Fruit fly (Drosophila melanogaster) whole organism, embryonic: Measurements from ENCODE around the gene CG13850.

ENCODE experiments used
- CG10366 ChIP-seq: fragments of 200-800 bp; sonication (Bioruptor generic); IDR thresholded peaks from 2 replicates; pipeline ENCODE4 v1.3.6; 2022; ENCODE audit warnings: missing biosample characterization, missing genetic modification characterization
- CG11456 ChIP-seq: fragments of 200-800 bp; sonication (Bioruptor generic); IDR thresholded peaks from 3 replicates; pipeline ENCODE4 v1.3.6; 2022; ENCODE audit warnings: missing biosample characterization, missing genetic modification characterization
- CG12104 ChIP-seq: fragments of 200-800 bp; sonication (Bioruptor generic); optimal IDR thresholded peaks from 3 replicates; lab custom pipeline; 2016; ENCODE audit warnings: missing biosample characterization, missing genetic modification characterization
- CG15011 ChIP-seq: fragments of 200-800 bp; sonication (Bioruptor generic); optimal IDR thresholded peaks from 3 replicates; lab custom pipeline; 2018; ENCODE audit warnings: missing biosample characterization, mild to moderate bottlenecking, missing genetic modification characterization
- CG15269 ChIP-seq: fragments of 200-800 bp; sonication (Bioruptor generic); optimal IDR thresholded peaks from 2 replicates; lab custom pipeline; 2018; ENCODE audit warnings: missing biosample characterization, mild to moderate bottlenecking, missing genetic modification characterization, moderate library complexity
- CG16779 ChIP-seq: fragments of 200-800 bp; sonication (Bioruptor generic); IDR thresholded peaks from 2 replicates; pipeline ENCODE4 v1.3.6; 2022; ENCODE audit warnings: missing biosample characterization, missing genetic modification characterization
- CG16815 ChIP-seq: fragments of 200-800 bp; sonication (Bioruptor generic); optimal IDR thresholded peaks from 3 replicates; lab custom pipeline; 2017; ENCODE audit warnings: missing biosample characterization, mild to moderate bottlenecking, missing genetic modification characterization
- CG17361 ChIP-seq: fragments of 200-800 bp; sonication (Bioruptor generic); IDR thresholded peaks from 3 replicates; pipeline ENCODE4 v1.3.6; 2022; ENCODE audit warnings: missing biosample characterization, missing genetic modification characterization
- CG17385 ChIP-seq: fragments of 200-800 bp; sonication (Bioruptor generic); optimal IDR thresholded peaks from 3 replicates; lab custom pipeline; 2018; ENCODE audit warnings: missing biosample characterization, mild to moderate bottlenecking, missing genetic modification characterization
- CG17568 ChIP-seq: fragments of 200-800 bp; sonication (Bioruptor generic); optimal IDR thresholded peaks from 2 replicates; lab custom pipeline; 2018; ENCODE audit warnings: missing biosample characterization, mild to moderate bottlenecking, missing genetic modification characterization, moderate library complexity
- CG1792 ChIP-seq: fragments of 200-800 bp; sonication (Bioruptor generic); optimal IDR thresholded peaks from 2 replicates; lab custom pipeline; 2016; ENCODE audit warnings: missing biosample characterization, missing genetic modification characterization
- CG2199 ChIP-seq: fragments of 200-800 bp; sonication (Bioruptor generic); IDR thresholded peaks from 3 replicates; pipeline ENCODE4 v1.3.6; 2022; ENCODE audit warnings: missing biosample characterization, missing genetic modification characterization
- CG30020 ChIP-seq: fragments of 200-800 bp; optimal IDR thresholded peaks from 2 replicates; lab custom pipeline; 2019; ENCODE audit warnings: missing biosample characterization, mild to moderate bottlenecking, missing genetic modification characterization, moderate library complexity
- CG31224 ChIP-seq: fragments of 200-800 bp; sonication (Bioruptor generic); IDR thresholded peaks from 2 replicates; pipeline ENCODE4 v1.3.6; 2022; ENCODE audit warnings: missing biosample characterization, missing genetic modification characterization
- CG33557 ChIP-seq: fragments of 200-800 bp; sonication (Bioruptor generic); optimal IDR thresholded peaks from 2 replicates; lab custom pipeline; 2019; ENCODE audit warnings: missing biosample characterization, mild to moderate bottlenecking, missing genetic modification characterization, moderate library complexity
- CG3407 ChIP-seq: fragments of 200-800 bp; sonication (Bioruptor generic); optimal IDR thresholded peaks from 2 replicates; lab custom pipeline; 2018; ENCODE audit warnings: missing biosample characterization, mild to moderate bottlenecking, missing genetic modification characterization
- CG34376 ChIP-seq: fragments of 200-800 bp; sonication (Bioruptor generic); optimal IDR thresholded peaks from 2 replicates; lab custom pipeline; 2018; ENCODE audit warnings: missing biosample characterization, mild to moderate bottlenecking, missing genetic modification characterization
- CG3726 ChIP-seq: fragments of 200-800 bp; sonication (Bioruptor generic); IDR thresholded peaks from 3 replicates; pipeline ENCODE4, ENCODE4 v1.3.6; 2022; ENCODE audit warnings: missing biosample characterization, missing genetic modification characterization
- CG4707 ChIP-seq: fragments of 200-800 bp; sonication (Bioruptor generic); optimal IDR thresholded peaks from 2 replicates; lab custom pipeline; 2018; ENCODE audit warnings: missing biosample characterization, mild to moderate bottlenecking, missing genetic modification characterization, moderate library complexity
- CG5953 ChIP-seq: fragments of 200-800 bp; sonication (Bioruptor generic); IDR thresholded peaks from 2 replicates; pipeline ENCODE4 v1.3.6; 2022; ENCODE audit warnings: missing biosample characterization, missing genetic modification characterization
- CG6175 ChIP-seq: fragments of 200-800 bp; sonication (Bioruptor generic); IDR thresholded peaks from 3 replicates; pipeline ENCODE4 v1.3.6; 2022; ENCODE audit warnings: missing biosample characterization, missing genetic modification characterization
- CG6791 ChIP-seq: fragments of 200-800 bp; sonication (Bioruptor generic); IDR thresholded peaks from 3 replicates; pipeline ENCODE4 v1.3.6; 2022; ENCODE audit warnings: missing biosample characterization, missing genetic modification characterization; ENCODE audit not compliant: partially characterized antibody
- CTCF ChIP-seq: fragments of 200-800 bp; sonication (Bioruptor generic); optimal IDR thresholded peaks from 2 replicates; lab custom pipeline; 2017; ENCODE audit warnings: missing biosample characterization, mild to moderate bottlenecking, missing genetic modification characterization, moderate library complexity
- Camta ChIP-seq: fragments of 200-800 bp; sonication (Bioruptor generic); optimal IDR thresholded peaks from 2 replicates; lab custom pipeline; 2016; ENCODE audit warnings: missing biosample characterization, missing genetic modification characterization
- D ChIP-seq, 2 experiments: fragments of 200-800 bp in 1 of 2; fragments of >200 bp in 1 of 2; sonication (Bioruptor generic) in 1 of 2; optimal IDR thresholded peaks; 2 replicates in 1 of 2; 3 replicates in 1 of 2; lab custom pipeline; 2017; ENCODE audit warnings: mild to moderate bottlenecking in 1 of 2, missing biosample characterization in 1 of 2, missing genetic modification characterization in 1 of 2, missing genetic modification reagents in 1 of 2
- Dip2 ChIP-seq: fragments of 200-800 bp; sonication (Bioruptor generic); IDR thresholded peaks from 2 replicates; pipeline ENCODE4 v1.3.6; 2022; ENCODE audit warnings: missing biosample characterization, missing genetic modification characterization
- HmgZ ChIP-seq: fragments of 200-800 bp; sonication (Bioruptor generic); optimal IDR thresholded peaks from 2 replicates; lab custom pipeline; 2018; ENCODE audit warnings: missing biosample characterization, mild to moderate bottlenecking, missing genetic modification characterization
- Lpt ChIP-seq: fragments of >200 bp; optimal IDR thresholded peaks from 2 replicates; lab custom pipeline; 2018; ENCODE audit warnings: missing biosample characterization, missing genetic modification characterization
- NFAT ChIP-seq: fragments of 200-800 bp; sonication (Bioruptor generic); IDR thresholded peaks from 2 replicates; pipeline ENCODE4 v1.3.6; 2022; ENCODE audit warnings: missing biosample characterization, missing genetic modification characterization
- Nf-YB ChIP-seq: fragments of 200-800 bp; sonication (Bioruptor generic); optimal IDR thresholded peaks from 3 replicates; lab custom pipeline; 2019; ENCODE audit warnings: missing biosample characterization, mild to moderate bottlenecking, missing genetic modification characterization, moderate library complexity
- Optix ChIP-seq: fragments of 200-800 bp; sonication (Bioruptor generic); IDR thresholded peaks from 3 replicates; pipeline ENCODE4 v1.3.6; 2022; ENCODE audit warnings: missing biosample characterization, missing genetic modification characterization
- Pdp1 ChIP-seq, 2 experiments: fragments of 200-800 bp; sonication (Bioruptor generic); optimal IDR thresholded peaks; 3 replicates each; lab custom pipeline; 2016; ENCODE audit warnings: missing biosample characterization in 2 of 2, missing genetic modification characterization in 2 of 2, mild to moderate bottlenecking in 1 of 2, moderate library complexity in 1 of 2
- Ptx1 ChIP-seq: fragments of 200-800 bp; sonication (Bioruptor generic); IDR thresholded peaks from 2 replicates; pipeline ENCODE4 v1.3.6; 2022; ENCODE audit warnings: missing biosample characterization, missing genetic modification characterization
- Sin3A ChIP-seq: fragments of >200 bp; optimal IDR thresholded peaks from 2 replicates; lab custom pipeline; 2018
- Spps ChIP-seq: fragments of 200-800 bp; sonication (Bioruptor generic); optimal IDR thresholded peaks from 2 replicates; lab custom pipeline; 2018; ENCODE audit warnings: missing biosample characterization, mild to moderate bottlenecking, missing genetic modification characterization
- Vsx1 ChIP-seq: fragments of 200-800 bp; sonication (Bioruptor generic); optimal IDR thresholded peaks from 2 replicates; lab custom pipeline; 2017; ENCODE audit warnings: missing biosample characterization, mild to moderate bottlenecking, missing genetic modification characterization, missing genetic modification reagents
- ash1 ChIP-seq: fragments of 200-800 bp; sonication (Bioruptor generic); optimal IDR thresholded peaks from 2 replicates; lab custom pipeline; 2018; ENCODE audit warnings: missing biosample characterization, mild to moderate bottlenecking, missing genetic modification characterization
- ato ChIP-seq: fragments of 200-800 bp; sonication (Bioruptor generic); IDR thresholded peaks from 2 replicates; pipeline ENCODE4 v1.3.6; 2022; ENCODE audit warnings: missing biosample characterization, missing genetic modification characterization; ENCODE audit not compliant: partially characterized antibody
- disco-r ChIP-seq: fragments of 200-800 bp; sonication (Bioruptor generic); optimal IDR thresholded peaks from 2 replicates; lab custom pipeline; 2016; ENCODE audit warnings: missing biosample characterization, missing genetic modification characterization
- fd3F ChIP-seq: fragments of 200-800 bp; sonication (Bioruptor generic); optimal IDR thresholded peaks from 2 replicates; lab custom pipeline; 2018; ENCODE audit warnings: missing biosample characterization, mild to moderate bottlenecking, missing genetic modification characterization, moderate library complexity
- gcm2 ChIP-seq: fragments of 200-800 bp; sonication (Bioruptor generic); optimal IDR thresholded peaks from 2 replicates; lab custom pipeline; 2016; ENCODE audit warnings: missing biosample characterization, missing genetic modification characterization
- gsb-n ChIP-seq: fragments of 200-800 bp; sonication (Bioruptor generic); optimal IDR thresholded peaks from 3 replicates; lab custom pipeline; 2018; ENCODE audit warnings: missing biosample characterization, mild to moderate bottlenecking, missing genetic modification characterization
- nau ChIP-seq: fragments of 200-800 bp; sonication (Bioruptor generic); optimal IDR thresholded peaks from 3 replicates; lab custom pipeline; 2017; ENCODE audit warnings: missing biosample characterization, mild to moderate bottlenecking, missing genetic modification characterization, missing genetic modification reagents
- org-1 ChIP-seq: fragments of 200-800 bp; sonication (Bioruptor generic); optimal IDR thresholded peaks from 2 replicates; lab custom pipeline; 2017; ENCODE audit warnings: missing biosample characterization, missing genetic modification characterization
- phol ChIP-seq: fragments of 200-800 bp; sonication (Bioruptor generic); optimal IDR thresholded peaks from 3 replicates; lab custom pipeline; 2018; ENCODE audit warnings: missing biosample characterization, mild to moderate bottlenecking, missing genetic modification characterization, moderate library complexity
- pita ChIP-seq: fragments of 200-800 bp; sonication (Bioruptor generic); optimal IDR thresholded peaks from 2 replicates; lab custom pipeline; 2017; ENCODE audit warnings: missing biosample characterization, mild to moderate bottlenecking, missing genetic modification characterization
- pros ChIP-seq: fragments of 200-800 bp; sonication (Bioruptor generic); optimal IDR thresholded peaks from 3 replicates; lab custom pipeline; 2019; ENCODE audit warnings: missing biosample characterization, mild to moderate bottlenecking, missing genetic modification characterization, moderate library complexity
- pzg ChIP-seq: fragments of 200-800 bp; sonication (Bioruptor generic); optimal IDR thresholded peaks from 3 replicates; lab custom pipeline; 2018; ENCODE audit warnings: missing biosample characterization, mild to moderate bottlenecking, missing genetic modification characterization, moderate library complexity
- row ChIP-seq: fragments of 200-800 bp; sonication (Bioruptor generic); IDR thresholded peaks from 3 replicates; pipeline ENCODE4 v1.3.6; 2022; ENCODE audit warnings: missing biosample characterization, missing genetic modification characterization
- run ChIP-seq: fragments of 200-800 bp; sonication (Bioruptor generic); optimal IDR thresholded peaks from 3 replicates; lab custom pipeline; 2018; ENCODE audit warnings: missing biosample characterization, mild to moderate bottlenecking, missing genetic modification characterization
- seq ChIP-seq: fragments of 200-800 bp; sonication (Bioruptor generic); IDR thresholded peaks from 2 replicates; pipeline ENCODE4 v1.3.6; 2022; ENCODE audit warnings: missing biosample characterization, missing genetic modification characterization
- tup ChIP-seq: fragments of 200-800 bp; sonication (Bioruptor generic); optimal IDR thresholded peaks from 2 replicates; lab custom pipeline; 2016; ENCODE audit warnings: missing biosample characterization, mild to moderate bottlenecking, missing genetic modification characterization, moderate library complexity

CG13850 gene

DNA sequence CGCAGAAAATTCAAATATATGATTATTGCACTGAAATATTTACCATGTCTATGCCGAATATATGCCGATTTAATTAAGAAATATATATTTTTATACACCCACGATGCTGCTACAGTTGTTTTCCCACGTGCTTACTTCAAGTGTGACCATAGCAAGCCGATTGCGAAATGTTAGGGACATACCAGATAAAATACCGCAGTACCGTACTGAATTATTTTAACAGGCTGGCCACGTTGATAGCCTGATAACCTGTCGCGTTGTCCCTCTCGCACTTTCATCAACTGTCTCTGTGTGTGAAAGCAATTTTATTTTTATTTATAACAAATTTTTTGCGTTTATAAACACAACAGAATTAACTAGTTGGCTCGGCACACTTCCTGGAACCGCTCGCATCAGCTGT is 10.2 kb upstream of the CG13850 start, which contains the start of the genes Nop56 and mats (continued):
- no peak for TF ChIP-seq CG33557 (GFP tag; lab: Kevin White, UChicago)
- TF ChIP-seq Sin3A (lab: Kevin White, UChicago), result peak; percentile 41
- no peak for TF ChIP-seq ash1 (GFP tag; lab: Kevin White, UChicago)
- TF ChIP-seq CG17385 (GFP tag; lab: Kevin White, UChicago), result peak; percentile 2
- TF ChIP-seq CG5953, result no peak
- no peak for TF ChIP-seq CG2199 (GFP tag; lab: Robert Waterston, UW)
- no peak for TF ChIP-seq pita (GFP tag; lab: Kevin White, UChicago)
- no peak for TF ChIP-seq ato (GFP tag; lab: Robert Waterston, UW)
- peak; percentile 17 for TF ChIP-seq CG34376 (GFP tag; lab: Kevin White, UChicago)
- peak; percentile 96 for TF ChIP-seq pzg (GFP tag; lab: Kevin White, UChicago)
- TF ChIP-seq CG16815 (GFP tag; lab: Kevin White, UChicago), result no peak
- no peak for TF ChIP-seq D (optimal IDR thresholded peaks at IDR 0.05; lab: Kevin White, UChicago)
- TF ChIP-seq D (GFP tag; optimal IDR thresholded peaks at IDR 0.05; lab: Kevin White, UChicago), result no peak
- TF ChIP-seq gcm2, result no peak
- peak; percentile 35; the same call in 1 of the 3 replicates for TF ChIP-seq row (GFP tag; lab: Robert Waterston, UW)
- no peak for TF ChIP-seq CG11456 (GFP tag; lab: Robert Waterston, UW)
- no peak for TF ChIP-seq CG17568 (GFP tag; lab: Kevin White, UChicago)
- TF ChIP-seq gsb-n, result no peak
- TF ChIP-seq org-1, result no peak
- peak; percentile 13; the same call in 1 of the 2 replicates for TF ChIP-seq NFAT (GFP tag; lab: Robert Waterston, UW)
- TF ChIP-seq CG15269, result no peak
- peak; percentile 55; the same call in 2 of the 3 replicates for TF ChIP-seq CG6791 (GFP tag; lab: Robert Waterston, UW)
- peak; percentile 48 for TF ChIP-seq phol (tag; lab: Kevin White, UChicago)
- TF ChIP-seq CG30020 (tag; lab: Kevin White, UChicago), result peak; percentile 48
- TF ChIP-seq HmgZ (tag; lab: Kevin White, UChicago), result peak; percentile 45
- TF ChIP-seq CG6175, result no peak
- TF ChIP-seq CG3726 (GFP tag; lab: Robert Waterston, UW), result no peak
- TF ChIP-seq Optix (GFP tag; lab: Robert Waterston, UW), result no peak
- TF ChIP-seq run (tag; lab: Kevin White, UChicago), result no peak
- no peak for TF ChIP-seq CG15011 (GFP tag; lab: Kevin White, UChicago)
- no peak for TF ChIP-seq CG4707 (GFP tag; lab: Kevin White, UChicago)
- peak in 1 of 2 experiments; percentile 55 for TF ChIP-seq Pdp1 (GFP tag; optimal IDR thresholded peaks at IDR 0.05; lab: Kevin White, UChicago)
- TF ChIP-seq Ptx1 (GFP tag; lab: Robert Waterston, UW), result no peak
- no peak for TF ChIP-seq CG16779 (GFP tag; lab: Robert Waterston, UW)
- TF ChIP-seq CG31224, result no peak
- TF ChIP-seq disco-r (GFP tag; lab: Kevin White, UChicago), result no peak
- no peak for TF ChIP-seq CG1792
- TF ChIP-seq Camta, result no peak
- no peak for TF ChIP-seq Dip2 (GFP tag; lab: Robert Waterston, UW)
- TF ChIP-seq Vsx1 (GFP tag; lab: Kevin White, UChicago), result no peak
- no peak for TF ChIP-seq CG3407 (GFP tag; lab: Kevin White, UChicago)
- no peak for TF ChIP-seq Spps (tag; lab: Kevin White, UChicago)
- TF ChIP-seq CG10366 (GFP tag; lab: Robert Waterston, UW), result no peak
- no peak for TF ChIP-seq Lpt (GFP tag; lab: Kevin White, UChicago)
- TF ChIP-seq CG12104 (GFP tag; lab: Kevin White, UChicago), result no peak
- TF ChIP-seq pros (GFP tag; lab: Kevin White, UChicago), result no peak
- peak; percentile 13 for TF ChIP-seq CTCF (GFP tag; lab: Kevin White, UChicago)
- TF ChIP-seq CG17361, result no peak
- no peak for TF ChIP-seq fd3F (GFP tag; lab: Kevin White, UChicago)
- TF ChIP-seq Nf-YB (GFP tag; lab: Kevin White, UChicago), result peak; percentile 4
- TF ChIP-seq tup, result no peak
- no peak for TF ChIP-seq seq (GFP tag; lab: Robert Waterston, UW)
- no peak for TF ChIP-seq nau (GFP tag; lab: Kevin White, UChicago)
